Worm (Caenorhabditis elegans): ENCODE measurements around the gene F25E2.2.

Gene F25E2.2

ce11 chrX:810694-811093 lies at the start of gene F25E2.2:
Gene F25E2.2 (minus strand): TSS chrX:810794.
- no peak for TF ChIP-seq unc-62 (GFP tag; optimal IDR thresholded peaks at IDR 0.05)
- no peak for TF ChIP-seq nhr-12 (tag; optimal IDR thresholded peaks at IDR 0.05)
- no peak for TF ChIP-seq jun-1 (tag; optimal IDR thresholded peaks at IDR 0.05)
- TF ChIP-seq elt-3 (tag; optimal IDR thresholded peaks at IDR 0.05): no peak
- TF ChIP-seq elt-1 (tag; optimal IDR thresholded peaks at IDR 0.05): no peak
- TF ChIP-seq skn-1 (tag; optimal IDR thresholded peaks at IDR 0.05): no peak
- TF ChIP-seq pqm-1 (tag; optimal IDR thresholded peaks at IDR 0.05): no peak
- no peak for TF ChIP-seq ztf-11 (tag; optimal IDR thresholded peaks at IDR 0.05)
- no peak for TF ChIP-seq nhr-77 (tag; optimal IDR thresholded peaks at IDR 0.05)
- no peak for TF ChIP-seq elt-2 (tag; optimal IDR thresholded peaks at IDR 0.05)
- no peak for TF ChIP-seq lsy-12 (tag; optimal IDR thresholded peaks at IDR 0.05)
- TF ChIP-seq ceh-82 (tag; optimal IDR thresholded peaks at IDR 0.05): no peak
- no peak for TF ChIP-seq nhr-23 (tag; optimal IDR thresholded peaks at IDR 0.05)
- TF ChIP-seq zag-1 (tag; optimal IDR thresholded peaks at IDR 0.05): no peak
- TF ChIP-seq fos-1 (tag; optimal IDR thresholded peaks at IDR 0.05): no peak
- TF ChIP-seq nfya-1 (tag; optimal IDR thresholded peaks at IDR 0.05; ENCODE audit: insufficient read depth): no peak
- TF ChIP-seq ZK546.5 (tag; optimal IDR thresholded peaks at IDR 0.05): no peak
- no peak for TF ChIP-seq ceh-16 (tag; optimal IDR thresholded peaks at IDR 0.05)

- no peak for TF ChIP-seq lin-15B (tag; optimal IDR thresholded peaks at IDR 0.05)
- no peak for TF ChIP-seq elt-2 (tag; optimal IDR thresholded peaks at IDR 0.05)
- TF ChIP-seq nhr-237 (tag; optimal IDR thresholded peaks at IDR 0.05): no peak
- no peak for TF ChIP-seq sea-2 (GFP tag; optimal IDR thresholded peaks at IDR 0.05)
- TF ChIP-seq nhr-43 (tag; optimal IDR thresholded peaks at IDR 0.05; ENCODE audit: poor library complexity, severe bottlenecking): no peak
- TF ChIP-seq hmg-11 (tag; optimal IDR thresholded peaks at IDR 0.05): peak; percentile 30
- TF ChIP-seq snpc-4 (tag; optimal IDR thresholded peaks at IDR 0.05): no peak
- no peak for TF ChIP-seq pqm-1 (tag; optimal IDR thresholded peaks at IDR 0.05)
- no peak for TF ChIP-seq mdl-1 (tag; optimal IDR thresholded peaks at IDR 0.05)
- TF ChIP-seq fkh-10 (GFP tag; optimal IDR thresholded peaks at IDR 0.05): no peak
- TF ChIP-seq nfya-1 (tag; optimal IDR thresholded peaks at IDR 0.05; ENCODE audit: insufficient read depth): peak; percentile 51
- TF ChIP-seq pha-4 (tag; optimal IDR thresholded peaks at IDR 0.05): no peak
- TF ChIP-seq ceh-28 (tag; optimal IDR thresholded peaks at IDR 0.05): no peak
- TF ChIP-seq lin-39 (tag; optimal IDR thresholded peaks at IDR 0.05): peak; percentile 65
- no peak for TF ChIP-seq skn-1 (tag; optimal IDR thresholded peaks at IDR 0.05)
- TF ChIP-seq ama-1 (optimal IDR thresholded peaks at IDR 0.05): no peak
- peak; percentile 14 for TF ChIP-seq elt-1 (tag; optimal IDR thresholded peaks at IDR 0.05)
- TF ChIP-seq tbx-2 (tag; optimal IDR thresholded peaks at IDR 0.05): no peak
Measured at ce11 chrX:859401-859800, 48.8 kb upstream of the F25E2.2 start, which contains the start of gene F56F10.2. Gene F56F10.2 (plus strand): TSS chrX:859615.

ce11 chrX:857658-858057 lies 47.1 kb upstream of the F25E2.2 start:
- no peak for TF ChIP-seq ceh-28 (tag; optimal IDR thresholded peaks at IDR 0.05)
- no peak for TF ChIP-seq pqm-1 (tag; optimal IDR thresholded peaks at IDR 0.05)
- peak; percentile 7 for TF ChIP-seq pha-4 (tag; optimal IDR thresholded peaks at IDR 0.05)

- no peak for TF ChIP-seq unc-39 (tag; optimal IDR thresholded peaks at IDR 0.05)
- TF ChIP-seq nhr-237 (tag; optimal IDR thresholded peaks at IDR 0.05): no peak
- TF ChIP-seq ceh-82 (tag; optimal IDR thresholded peaks at IDR 0.05): no peak
- TF ChIP-seq nhr-76 (tag; optimal IDR thresholded peaks at IDR 0.05): no peak
- no peak for TF ChIP-seq nhr-67 (tag; optimal IDR thresholded peaks at IDR 0.05)
- TF ChIP-seq sea-2 (GFP tag; optimal IDR thresholded peaks at IDR 0.05): no peak
- TF ChIP-seq jun-1 (tag; optimal IDR thresholded peaks at IDR 0.05): no peak
Measured at ce11 chrX:853604-854003, 43.0 kb upstream of the F25E2.2 start.

ce11 chrX:852739-853268 lies 42.2 kb upstream of the F25E2.2 start:
- TF ChIP-seq nhr-25 (tag; optimal IDR thresholded peaks at IDR 0.05) (peak; percentile 27), elt-1 (tag; optimal IDR thresholded peaks at IDR 0.05) (no peak), lsy-12 (tag; optimal IDR thresholded peaks at IDR 0.05) (no peak)

All from whole organism, L3 larva.